Fruit fly (Drosophila melanogaster) whole organism, embryonic: Measurements from ENCODE around the gene Chpf.

ENCODE experiments used
- Atf6 ChIP-seq: fragments of 200-800 bp; sonication (Bioruptor generic); IDR thresholded peaks from 2 replicates; pipeline ENCODE4 v1.3.6; 2022; ENCODE audit warnings: missing biosample characterization, missing genetic modification characterization
- B-H1 ChIP-seq: fragments of 200-800 bp; sonication (Bioruptor generic); IDR thresholded peaks from 3 replicates; pipeline ENCODE4 v1.3.6; 2022; ENCODE audit warnings: missing biosample characterization, missing genetic modification characterization
- B-H2 ChIP-seq: fragments of 200-800 bp; sonication (Bioruptor generic); optimal IDR thresholded peaks from 2 replicates; lab custom pipeline; 2018; ENCODE audit warnings: missing biosample characterization, mild to moderate bottlenecking, missing genetic modification characterization
- CG11085 ChIP-seq: fragments of 200-800 bp; sonication (Bioruptor generic); IDR thresholded peaks from 2 replicates; pipeline ENCODE4 v1.3.6; 2022; ENCODE audit warnings: missing biosample characterization, missing genetic modification characterization
- CG12071 ChIP-seq: fragments of 200-800 bp; sonication (Bioruptor generic); optimal IDR thresholded peaks from 3 replicates; lab custom pipeline; 2018; ENCODE audit warnings: missing biosample characterization, mild to moderate bottlenecking, missing genetic modification characterization
- CG12744 ChIP-seq: fragments of 200-800 bp; sonication (Bioruptor generic); optimal IDR thresholded peaks from 2 replicates; lab custom pipeline; 2016; ENCODE audit warnings: missing biosample characterization, missing genetic modification characterization
- CG13424 ChIP-seq: fragments of 200-800 bp; sonication (Bioruptor generic); optimal IDR thresholded peaks from 2 replicates; lab custom pipeline; 2019; ENCODE audit warnings: missing biosample characterization, mild to moderate bottlenecking, missing genetic modification characterization, moderate library complexity
- CG13894 ChIP-seq: fragments of 200-800 bp; sonication (Bioruptor generic); optimal IDR thresholded peaks from 3 replicates; lab custom pipeline; 2018; ENCODE audit warnings: missing biosample characterization, mild to moderate bottlenecking, missing genetic modification characterization, moderate library complexity
- CG15479 ChIP-seq: fragments of 200-800 bp; sonication (Bioruptor generic); optimal IDR thresholded peaks from 3 replicates; lab custom pipeline; 2019; ENCODE audit warnings: missing biosample characterization, mild to moderate bottlenecking, missing genetic modification characterization, moderate library complexity
- CG15514 ChIP-seq: fragments of 200-800 bp; sonication (Bioruptor generic); optimal IDR thresholded peaks from 3 replicates; lab custom pipeline; 2017; ENCODE audit warnings: missing biosample characterization, missing genetic modification characterization, mild to moderate bottlenecking, moderate library complexity, missing genetic modification reagents
- CG15696 ChIP-seq: fragments of 200-800 bp; sonication (Bioruptor generic); optimal IDR thresholded peaks from 2 replicates; lab custom pipeline; 2019; ENCODE audit warnings: missing biosample characterization, mild to moderate bottlenecking, missing genetic modification characterization, moderate library complexity
- CG17568 ChIP-seq: fragments of 200-800 bp; sonication (Bioruptor generic); optimal IDR thresholded peaks from 2 replicates; lab custom pipeline; 2018; ENCODE audit warnings: missing biosample characterization, mild to moderate bottlenecking, missing genetic modification characterization, moderate library complexity
- CG18476 ChIP-seq: fragments of 200-800 bp; sonication (Bioruptor generic); optimal IDR thresholded peaks from 2 replicates; lab custom pipeline; 2016; ENCODE audit warnings: missing biosample characterization, mild to moderate bottlenecking, missing genetic modification characterization
- CG2678 ChIP-seq: fragments of 200-800 bp; sonication (Bioruptor generic); optimal IDR thresholded peaks from 3 replicates; lab custom pipeline; 2019; ENCODE audit warnings: missing biosample characterization, mild to moderate bottlenecking, missing genetic modification characterization, moderate library complexity
- CG3281 ChIP-seq: fragments of 200-800 bp; sonication (Bioruptor generic); optimal IDR thresholded peaks from 3 replicates; lab custom pipeline; 2017; ENCODE audit warnings: missing biosample characterization, mild to moderate bottlenecking, missing genetic modification characterization
- CG34376 ChIP-seq: fragments of 200-800 bp; sonication (Bioruptor generic); optimal IDR thresholded peaks from 2 replicates; lab custom pipeline; 2018; ENCODE audit warnings: missing biosample characterization, mild to moderate bottlenecking, missing genetic modification characterization
- CG6765 ChIP-seq: fragments of 200-800 bp; sonication (Bioruptor generic); optimal IDR thresholded peaks from 3 replicates; lab custom pipeline; 2017; ENCODE audit warnings: missing biosample characterization, mild to moderate bottlenecking, missing genetic modification characterization
- CG6813 ChIP-seq: fragments of 200-800 bp; sonication (Bioruptor generic); optimal IDR thresholded peaks from 2 replicates; lab custom pipeline; 2017; ENCODE audit warnings: missing biosample characterization, missing genetic modification characterization, mild to moderate bottlenecking, moderate library complexity, missing genetic modification reagents
- CG8290 ChIP-seq, 3 experiments: fragments of 200-800 bp; sonication (Bioruptor generic); optimal IDR thresholded peaks; 2 replicates each; lab custom pipeline; 2016 to 2019; ENCODE audit warnings: missing biosample characterization in 3 of 3, missing genetic modification characterization in 3 of 3, mild to moderate bottlenecking in 2 of 3, moderate library complexity in 1 of 3
- CrebB ChIP-seq: fragments of 200-800 bp; sonication (Bioruptor generic); optimal IDR thresholded peaks from 3 replicates; lab custom pipeline; 2018; ENCODE audit warnings: missing biosample characterization, mild to moderate bottlenecking, missing genetic modification characterization
- Dad ChIP-seq: fragments of 200-800 bp; sonication (Bioruptor generic); optimal IDR thresholded peaks from 3 replicates; lab custom pipeline; 2016; ENCODE audit warnings: missing biosample characterization, missing genetic modification characterization
- Dip2 ChIP-seq: fragments of 200-800 bp; sonication (Bioruptor generic); IDR thresholded peaks from 2 replicates; pipeline ENCODE4 v1.3.6; 2022; ENCODE audit warnings: missing biosample characterization, missing genetic modification characterization
- Fer1 ChIP-seq: fragments of 200-800 bp; sonication (Bioruptor generic); optimal IDR thresholded peaks from 2 replicates; lab custom pipeline; 2017; ENCODE audit warnings: missing biosample characterization, mild to moderate bottlenecking, missing genetic modification characterization
- Hmr ChIP-seq: fragments of 200-800 bp; sonication (Bioruptor generic); optimal IDR thresholded peaks from 3 replicates; lab custom pipeline; 2017; ENCODE audit warnings: mild to moderate bottlenecking, missing biosample characterization, missing genetic modification reagents, missing genetic modification characterization
- Hr51 ChIP-seq, 2 experiments: fragments of 200-800 bp; sonication (Bioruptor generic); optimal IDR thresholded peaks; 2 replicates in 1 of 2; 3 replicates in 1 of 2; lab custom pipeline; 2016 to 2018; ENCODE audit warnings: missing biosample characterization in 2 of 2, missing genetic modification characterization in 2 of 2, mild to moderate bottlenecking in 1 of 2, moderate library complexity in 1 of 2
- Kr ChIP-seq: fragments of 200-800 bp; sonication (Bioruptor generic); optimal IDR thresholded peaks from 2 replicates; lab custom pipeline; 2017; ENCODE audit warnings: missing biosample characterization, mild to moderate bottlenecking, missing genetic modification characterization
- Med ChIP-seq: fragments of 200-800 bp; sonication (Bioruptor generic); peaks from one replicate; lab custom pipeline; 2016; ENCODE audit warnings: missing biosample characterization, missing genetic modification characterization, mild to moderate bottlenecking, inconsistent platforms, moderate library complexity
- NFAT ChIP-seq: fragments of 200-800 bp; sonication (Bioruptor generic); IDR thresholded peaks from 2 replicates; pipeline ENCODE4 v1.3.6; 2022; ENCODE audit warnings: missing biosample characterization, missing genetic modification characterization
- Neu2 ChIP-seq: fragments of 200-800 bp; sonication (Bioruptor generic); optimal IDR thresholded peaks from 3 replicates; lab custom pipeline; 2016; ENCODE audit warnings: missing biosample characterization, missing genetic modification characterization, borderline replicate concordance
- Nf-YC ChIP-seq: fragments of 200-800 bp; optimal IDR thresholded peaks from 3 replicates; lab custom pipeline; 2019; ENCODE audit warnings: missing biosample characterization, mild to moderate bottlenecking, missing genetic modification characterization, moderate library complexity
- NfI ChIP-seq: fragments of 200-800 bp; sonication (Bioruptor generic); optimal IDR thresholded peaks from 3 replicates; lab custom pipeline; 2018; ENCODE audit warnings: missing biosample characterization, mild to moderate bottlenecking, missing genetic modification characterization, moderate library complexity
- PHDP ChIP-seq: fragments of 200-800 bp; sonication (Bioruptor generic); optimal IDR thresholded peaks from 3 replicates; lab custom pipeline; 2018; ENCODE audit warnings: missing biosample characterization, mild to moderate bottlenecking, missing genetic modification characterization, moderate library complexity
- Pdp1 ChIP-seq, 2 experiments: fragments of 200-800 bp; sonication (Bioruptor generic); optimal IDR thresholded peaks; 3 replicates each; lab custom pipeline; 2016; ENCODE audit warnings: missing biosample characterization in 2 of 2, missing genetic modification characterization in 2 of 2, mild to moderate bottlenecking in 1 of 2, moderate library complexity in 1 of 2
- Trl ChIP-seq, 3 experiments: fragments of >200 bp in 2 of 3; fragments of 200-800 bp in 1 of 3; sonication (Bioruptor generic) in 1 of 3; optimal IDR thresholded peaks; 2 replicates in 1 of 3; 3 replicates in 2 of 3; lab custom pipeline; 2016 to 2017; ENCODE audit warnings: missing biosample characterization in 1 of 3, missing genetic modification characterization in 1 of 3
- chn ChIP-seq: fragments of 200-800 bp; sonication (Bioruptor generic); optimal IDR thresholded peaks from 2 replicates; lab custom pipeline; 2016; ENCODE audit warnings: missing biosample characterization, missing genetic modification characterization
- gcm2 ChIP-seq: fragments of 200-800 bp; sonication (Bioruptor generic); optimal IDR thresholded peaks from 2 replicates; lab custom pipeline; 2016; ENCODE audit warnings: missing biosample characterization, missing genetic modification characterization
- gro ChIP-seq: fragments of 200-800 bp; sonication (Bioruptor generic); optimal IDR thresholded peaks from 2 replicates; lab custom pipeline; 2016; ENCODE audit warnings: missing biosample characterization, missing genetic modification characterization
- gt ChIP-seq: fragments of 200-800 bp; sonication (Bioruptor generic); IDR thresholded peaks from 2 replicates; pipeline ENCODE4 v1.3.6; 2022; ENCODE audit warnings: missing biosample characterization, missing genetic modification characterization
- hb ChIP-seq: fragments of 200-800 bp; sonication (Bioruptor generic); IDR thresholded peaks from 3 replicates; pipeline ENCODE4 v1.3.6; 2022; ENCODE audit warnings: missing biosample characterization, missing genetic modification characterization; ENCODE audit not compliant: partially characterized antibody
- ken ChIP-seq: fragments of 200-800 bp; sonication (Bioruptor generic); IDR thresholded peaks from 3 replicates; pipeline ENCODE4 v1.3.6; 2022; ENCODE audit warnings: missing biosample characterization, missing genetic modification characterization
- lab ChIP-seq: fragments of 200-800 bp; sonication (Bioruptor generic); optimal IDR thresholded peaks from 3 replicates; lab custom pipeline; 2017; ENCODE audit warnings: missing biosample characterization, missing genetic modification characterization, mild to moderate bottlenecking, moderate library complexity, missing genetic modification reagents
- nmo ChIP-seq: fragments of 200-800 bp; sonication (Bioruptor generic); optimal IDR thresholded peaks from 2 replicates; lab custom pipeline; 2018; ENCODE audit warnings: missing biosample characterization, mild to moderate bottlenecking, missing genetic modification characterization, moderate library complexity
- oc ChIP-seq: fragments of 200-800 bp; sonication (Bioruptor generic); optimal IDR thresholded peaks from 2 replicates; lab custom pipeline; 2018; ENCODE audit warnings: missing biosample characterization, mild to moderate bottlenecking, missing genetic modification characterization, moderate library complexity
- repo ChIP-seq: fragments of 200-800 bp; sonication (Bioruptor generic); optimal IDR thresholded peaks from 2 replicates; lab custom pipeline; 2016; ENCODE audit warnings: missing biosample characterization, missing genetic modification characterization
- seq ChIP-seq: fragments of 200-800 bp; sonication (Bioruptor generic); IDR thresholded peaks from 2 replicates; pipeline ENCODE4 v1.3.6; 2022; ENCODE audit warnings: missing biosample characterization, missing genetic modification characterization
- sim ChIP-seq: fragments of 200-800 bp; sonication (Bioruptor generic); IDR thresholded peaks from 2 replicates; pipeline ENCODE4 v1.3.6; 2022; ENCODE audit warnings: missing biosample characterization, missing genetic modification characterization
- sisA ChIP-seq: fragments of 200-800 bp; sonication (Bioruptor generic); IDR thresholded peaks from 2 replicates; pipeline ENCODE4 v1.3.6; 2022; ENCODE audit warnings: missing biosample characterization, missing genetic modification characterization
- sug ChIP-seq: fragments of 200-800 bp; optimal IDR thresholded peaks from 2 replicates; lab custom pipeline; 2019; ENCODE audit warnings: missing biosample characterization, mild to moderate bottlenecking, missing genetic modification characterization, moderate library complexity
- unpg ChIP-seq: fragments of 200-800 bp; sonication (Bioruptor generic); optimal IDR thresholded peaks from 3 replicates; lab custom pipeline; 2018; ENCODE audit warnings: missing biosample characterization, mild to moderate bottlenecking, missing genetic modification characterization, moderate library complexity

The Chpf gene

DNA sequence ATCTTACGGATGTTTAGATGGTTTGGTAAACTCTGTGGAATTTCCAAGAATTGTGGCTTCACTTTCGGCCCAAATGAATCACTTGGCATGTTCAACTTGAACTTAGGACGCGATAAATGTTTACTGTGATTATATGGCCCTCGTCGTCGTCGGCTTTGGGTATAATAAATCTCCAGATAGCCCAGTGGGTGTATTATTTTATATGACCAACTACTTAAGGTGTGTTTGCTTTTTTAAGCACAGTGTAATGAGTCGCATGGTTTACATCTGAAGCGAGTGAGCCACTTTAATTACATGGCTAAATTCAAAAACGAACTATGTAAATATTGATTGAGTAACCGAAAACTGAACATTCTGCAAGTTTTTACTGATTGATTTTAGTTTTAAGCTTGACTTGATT, 7.0 kb downstream of the Chpf start:
- TF ChIP-seq Trl (optimal IDR thresholded peaks at IDR 0.05; lab: Kevin White, UChicago) (no peak), Trl (GFP tag; optimal IDR thresholded peaks at IDR 0.05; lab: Kevin White, UChicago) (no peak), Dip2 (GFP tag; lab: Robert Waterston, UW) (no peak), sisA (GFP tag; lab: Robert Waterston, UW) (no peak), Neu2 (GFP tag; lab: Kevin White, UChicago) (no peak), seq (0 out of 2 replicates have a peak, but pooled peaks have one; percentile 13), Nf-YC (tag; lab: Kevin White, UChicago) (peak; percentile 23), CG17568 (GFP tag; lab: Kevin White, UChicago) (peak; percentile 48), CG2678 (tag; lab: Kevin White, UChicago) (peak; percentile 39), B-H2 (GFP tag; lab: Kevin White, UChicago) (peak; percentile 12), NfI (GFP tag; lab: Kevin White, UChicago) (peak; percentile 2), ken (GFP tag; lab: Robert Waterston, UW) (0 out of 3 replicates have a peak, but pooled peaks have one; percentile 4), repo (GFP tag; lab: Kevin White, UChicago) (no peak), CG6765 (GFP tag; lab: Kevin White, UChicago) (no peak), CG15696 (tag; lab: Kevin White, UChicago) (no peak), CG18476 (GFP tag; lab: Kevin White, UChicago) (no peak), CG11085 (no peak), gcm2 (GFP tag; lab: Kevin White, UChicago) (no peak), Atf6 (no peak), Hmr (GFP tag; lab: Kevin White, UChicago) (peak; percentile 18), CG13424 (tag; lab: Kevin White, UChicago) (peak; percentile 21), nmo (GFP tag; lab: Kevin White, UChicago) (no peak), lab (GFP tag; lab: Kevin White, UChicago) (peak; percentile 28), CG15479 (GFP tag; lab: Kevin White, UChicago) (no peak), CG12744 (GFP tag; lab: Kevin White, UChicago) (no peak), oc (no peak), Dad (GFP tag; lab: Kevin White, UChicago) (no peak), CG12071 (GFP tag; lab: Kevin White, UChicago) (peak; percentile 21), B-H1 (GFP tag; lab: Robert Waterston, UW) (no peak), Kr (no peak), Fer1 (peak; percentile 15), CrebB (tag; lab: Kevin White, UChicago) (peak; percentile 10), hb (GFP tag; lab: Robert Waterston, UW) (no peak), CG15514 (GFP tag; lab: Kevin White, UChicago) (no peak), Pdp1 (GFP tag; optimal IDR thresholded peaks at IDR 0.05; lab: Kevin White, UChicago) (no peak), NFAT (GFP tag; lab: Robert Waterston, UW) (no peak), CG13894 (tag; lab: Kevin White, UChicago) (peak; percentile 32), Hr51 (GFP tag; optimal IDR thresholded peaks at IDR 0.05; lab: Kevin White, UChicago) (peak in 1 of 2 experiments; percentile 13), CG6813 (GFP tag; lab: Kevin White, UChicago) (peak; percentile 22), CG8290 (GFP tag; optimal IDR thresholded peaks at IDR 0.05; lab: Kevin White, UChicago) (no peak), CG8290 (tag; optimal IDR thresholded peaks at IDR 0.05; lab: Kevin White, UChicago) (peak in 1 of 2 experiments; percentile 39), chn (GFP tag; lab: Kevin White, UChicago) (no peak), unpg (GFP tag; lab: Kevin White, UChicago) (peak; percentile 43), CG3281 (GFP tag; lab: Kevin White, UChicago) (peak; percentile 34), sim (GFP tag; lab: Robert Waterston, UW) (no peak), Med (GFP tag; lab: Kevin White, UChicago) (peak; percentile 18), gro (GFP tag; lab: Kevin White, UChicago) (peak; percentile 3), gt (GFP tag; lab: Robert Waterston, UW) (no peak), sug (tag; lab: Kevin White, UChicago) (peak; percentile 52), PHDP (peak; percentile 49), CG34376 (GFP tag; lab: Kevin White, UChicago) (peak; percentile 42)
